Worm (Caenorhabditis elegans) whole organism, mixed stage, embryonic: Measurements from ENCODE around the gene D1086.10.
"Not testable (repeated sequence)": the region's sequence is repeated elsewhere in the genome, so short reads cannot be mapped to it uniquely, and the experiment has no call there.

Source experiments
- blmp-1 ChIP-seq: fragments of 150-350 bp; optimal IDR thresholded peaks from 2 replicates; lab custom pipeline; 2014; ENCODE audit warnings: missing biosample characterization, missing genetic modification characterization
- elt-1 ChIP-seq: sonication (generic microtip); optimal IDR thresholded peaks from 2 replicates; lab custom pipeline; 2017; ENCODE audit warnings: missing genetic modification characterization, mild to moderate bottlenecking, missing compliant biosample characterization, antibody characterized with exemption, moderate library complexity, borderline replicate concordance; ENCODE audit not compliant: insufficient read depth
- lin-13 ChIP-seq: fragments of 150-350 bp; optimal IDR thresholded peaks from 2 replicates; lab custom pipeline; 2014; ENCODE audit warnings: missing biosample characterization, missing genetic modification characterization
- mab-5 ChIP-seq: fragments of 150-350 bp; optimal IDR thresholded peaks from 2 replicates; lab custom pipeline; 2014; ENCODE audit warnings: missing biosample characterization, missing genetic modification characterization
- pha-4 ChIP-seq: fragments of 150-350 bp; optimal IDR thresholded peaks from 2 replicates; lab custom pipeline; 2018; ENCODE audit warnings: missing biosample characterization, missing genetic modification reagents, missing genetic modification characterization
- unc-62 ChIP-seq: fragments of 150-350 bp; optimal IDR thresholded peaks from 2 replicates; lab custom pipeline; 2014; ENCODE audit warnings: missing biosample characterization, missing genetic modification reagents, missing genetic modification characterization
- ztf-11 ChIP-seq: fragments of 150-350 bp; optimal IDR thresholded peaks from 2 replicates; lab custom pipeline; 2014; ENCODE audit warnings: missing biosample characterization, missing genetic modification characterization

DNA sequence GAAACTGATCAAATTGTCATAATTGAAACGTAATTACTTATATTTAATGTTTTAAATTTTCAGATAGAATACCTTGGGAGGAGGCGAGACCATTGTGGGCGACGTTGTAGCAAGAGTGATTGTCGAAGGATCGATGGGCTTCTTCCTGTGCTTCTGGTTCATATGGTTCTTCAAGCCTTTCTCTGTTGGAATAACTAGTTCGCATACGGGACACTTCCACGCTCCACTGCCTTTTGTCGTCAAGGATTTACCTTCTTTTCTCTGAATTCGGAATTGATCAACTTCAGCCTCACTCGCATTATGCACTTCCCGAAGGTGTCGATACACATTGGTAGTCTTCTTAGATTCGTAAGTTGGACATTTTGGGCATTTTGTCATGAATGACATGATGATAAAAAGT lies 33.3 kb upstream of the D1086.10 start, which contains the start of gene F58D12.1:
- not testable (repeated sequence) for TF ChIP-seq mab-5; ztf-11; elt-1; pha-4 (tag; lab: Kevin White, UChicago); unc-62 (GFP tag; lab: Kevin White, UChicago); lin-13; blmp-1 (tag; lab: Kevin White, UChicago)
